Fruit fly (Drosophila melanogaster) whole organism, embryonic: ENCODE data around the gene CG12948.

Experiments
- Abd-B ChIP-seq: fragments of 200-800 bp; sonication (Bioruptor generic); optimal IDR thresholded peaks from 2 replicates; lab custom pipeline; 2018; ENCODE audit warnings: missing biosample characterization, mild to moderate bottlenecking, missing genetic modification characterization, moderate library complexity
- Bdp1 ChIP-seq: fragments of 200-800 bp; sonication (Bioruptor generic); optimal IDR thresholded peaks from 3 replicates; lab custom pipeline; 2016; ENCODE audit warnings: missing biosample characterization, missing genetic modification characterization
- BtbVII ChIP-seq: fragments of 200-800 bp; sonication (Bioruptor generic); optimal IDR thresholded peaks from 3 replicates; lab custom pipeline; 2017; ENCODE audit warnings: missing biosample characterization, mild to moderate bottlenecking, missing genetic modification characterization
- CG10979 ChIP-seq: fragments of 200-800 bp; sonication (Bioruptor generic); optimal IDR thresholded peaks from 2 replicates; lab custom pipeline; 2018; ENCODE audit warnings: missing biosample characterization, mild to moderate bottlenecking, missing genetic modification characterization, moderate library complexity
- CG12391 ChIP-seq: fragments of 200-800 bp; sonication (Bioruptor generic); optimal IDR thresholded peaks from 3 replicates; lab custom pipeline; 2018; ENCODE audit warnings: missing biosample characterization, mild to moderate bottlenecking, missing genetic modification characterization, moderate library complexity
- CG13775 ChIP-seq: fragments of 200-800 bp; sonication (Bioruptor generic); optimal IDR thresholded peaks from 3 replicates; lab custom pipeline; 2017; ENCODE audit warnings: missing biosample characterization, mild to moderate bottlenecking, missing genetic modification characterization
- CG14860 ChIP-seq: fragments of 200-800 bp; sonication (Bioruptor generic); IDR thresholded peaks from 3 replicates; pipeline ENCODE4 v1.3.6; 2022; ENCODE audit warnings: missing biosample characterization, missing genetic modification characterization; ENCODE audit not compliant: partially characterized antibody
- CG1529 ChIP-seq: fragments of 200-800 bp; sonication (Bioruptor generic); optimal IDR thresholded peaks from 3 replicates; lab custom pipeline; 2018; ENCODE audit warnings: missing biosample characterization, missing genetic modification characterization
- CG15514 ChIP-seq: fragments of 200-800 bp; sonication (Bioruptor generic); optimal IDR thresholded peaks from 3 replicates; lab custom pipeline; 2017; ENCODE audit warnings: missing biosample characterization, missing genetic modification characterization, mild to moderate bottlenecking, moderate library complexity, missing genetic modification reagents
- CG1603 ChIP-seq: fragments of 200-800 bp; sonication (Bioruptor generic); optimal IDR thresholded peaks from 2 replicates; lab custom pipeline; 2019; ENCODE audit warnings: missing biosample characterization, mild to moderate bottlenecking, missing genetic modification characterization, moderate library complexity
- CG16863 ChIP-seq: fragments of 200-800 bp; sonication (Bioruptor generic); optimal IDR thresholded peaks from 3 replicates; lab custom pipeline; 2016; ENCODE audit warnings: missing biosample characterization, missing genetic modification characterization
- CG31388 ChIP-seq: fragments of 200-800 bp; sonication (Bioruptor generic); optimal IDR thresholded peaks from 2 replicates; lab custom pipeline; 2016; ENCODE audit warnings: missing biosample characterization, missing genetic modification characterization
- CG33213 ChIP-seq: fragments of 200-800 bp; sonication (Bioruptor generic); optimal IDR thresholded peaks from 3 replicates; lab custom pipeline; 2016; ENCODE audit warnings: missing biosample characterization, missing genetic modification characterization
- CG4820 ChIP-seq: fragments of 200-800 bp; sonication (Bioruptor generic); optimal IDR thresholded peaks from 3 replicates; lab custom pipeline; 2016; ENCODE audit warnings: missing biosample characterization, missing genetic modification characterization
- CG7786 ChIP-seq: fragments of 200-800 bp; sonication (Bioruptor generic); optimal IDR thresholded peaks from 2 replicates; lab custom pipeline; 2016; ENCODE audit warnings: missing biosample characterization, missing genetic modification characterization
- CG9817 ChIP-seq: fragments of 200-800 bp; sonication (Bioruptor generic); optimal IDR thresholded peaks from 2 replicates; lab custom pipeline; 2018; ENCODE audit warnings: missing biosample characterization, mild to moderate bottlenecking, missing genetic modification characterization, moderate library complexity
- Fer1 ChIP-seq: fragments of 200-800 bp; sonication (Bioruptor generic); optimal IDR thresholded peaks from 2 replicates; lab custom pipeline; 2017; ENCODE audit warnings: missing biosample characterization, mild to moderate bottlenecking, missing genetic modification characterization
- Fer2 ChIP-seq: fragments of 200-800 bp; sonication (Bioruptor generic); optimal IDR thresholded peaks from 2 replicates; lab custom pipeline; 2018; ENCODE audit warnings: missing biosample characterization, mild to moderate bottlenecking, missing genetic modification characterization, moderate library complexity
- HLH54F ChIP-seq: fragments of 200-800 bp; sonication (Bioruptor generic); optimal IDR thresholded peaks from 3 replicates; lab custom pipeline; 2016; ENCODE audit warnings: missing biosample characterization, missing genetic modification characterization
- Hr51 ChIP-seq, 2 experiments: fragments of 200-800 bp; sonication (Bioruptor generic); optimal IDR thresholded peaks; 2 replicates in 1 of 2; 3 replicates in 1 of 2; lab custom pipeline; 2016 to 2018; ENCODE audit warnings: missing biosample characterization in 2 of 2, missing genetic modification characterization in 2 of 2, mild to moderate bottlenecking in 1 of 2, moderate library complexity in 1 of 2
- Hsf ChIP-seq: fragments of 200-800 bp; sonication (Bioruptor generic); optimal IDR thresholded peaks from 3 replicates; lab custom pipeline; 2016; ENCODE audit warnings: missing biosample characterization, missing genetic modification characterization
- Nf-YB ChIP-seq: fragments of 200-800 bp; sonication (Bioruptor generic); optimal IDR thresholded peaks from 3 replicates; lab custom pipeline; 2019; ENCODE audit warnings: missing biosample characterization, mild to moderate bottlenecking, missing genetic modification characterization, moderate library complexity
- Pdp1 ChIP-seq, 2 experiments: fragments of 200-800 bp; sonication (Bioruptor generic); optimal IDR thresholded peaks; 3 replicates each; lab custom pipeline; 2016; ENCODE audit warnings: missing biosample characterization in 2 of 2, missing genetic modification characterization in 2 of 2, mild to moderate bottlenecking in 1 of 2, moderate library complexity in 1 of 2
- Sin3A ChIP-seq: fragments of >200 bp; optimal IDR thresholded peaks from 2 replicates; lab custom pipeline; 2018
- al ChIP-seq: fragments of 200-800 bp; sonication (Bioruptor generic); IDR thresholded peaks from 2 replicates; pipeline ENCODE4 v1.3.6; 2022; ENCODE audit warnings: missing biosample characterization, missing genetic modification characterization
- amos ChIP-seq: fragments of 200-800 bp; sonication (Bioruptor generic); IDR thresholded peaks from 2 replicates; pipeline ENCODE4 v1.3.6; 2022; ENCODE audit warnings: missing biosample characterization, missing genetic modification characterization; ENCODE audit not compliant: partially characterized antibody
- aop ChIP-seq: fragments of 200-800 bp; sonication (Bioruptor generic); IDR thresholded peaks from 2 replicates; pipeline ENCODE4 v1.3.6; 2022; ENCODE audit warnings: missing biosample characterization, missing genetic modification characterization
- ara ChIP-seq: fragments of 200-800 bp; sonication (Bioruptor generic); IDR thresholded peaks from 2 replicates; pipeline ENCODE4 v1.3.6; 2022; ENCODE audit warnings: missing biosample characterization, missing genetic modification characterization
- ato ChIP-seq: fragments of 200-800 bp; sonication (Bioruptor generic); IDR thresholded peaks from 2 replicates; pipeline ENCODE4 v1.3.6; 2022; ENCODE audit warnings: missing biosample characterization, missing genetic modification characterization; ENCODE audit not compliant: partially characterized antibody
- bbx ChIP-seq: fragments of 200-800 bp; sonication (Bioruptor generic); IDR thresholded peaks from 2 replicates; pipeline ENCODE4 v1.3.6; 2022; ENCODE audit warnings: missing biosample characterization, missing genetic modification characterization; ENCODE audit not compliant: partially characterized antibody
- bsh ChIP-seq, 2 experiments: fragments of 200-800 bp; sonication (Bioruptor generic); optimal IDR thresholded peaks; 2 replicates each; lab custom pipeline; 2017 to 2018; ENCODE audit warnings: mild to moderate bottlenecking in 2 of 2, missing biosample characterization in 2 of 2, missing genetic modification characterization in 2 of 2, moderate library complexity in 1 of 2
- ci ChIP-seq: fragments of 200-800 bp; sonication (Bioruptor generic); IDR thresholded peaks from 3 replicates; pipeline ENCODE4 v1.3.6; 2022; ENCODE audit warnings: missing biosample characterization, missing genetic modification characterization
- emc ChIP-seq: fragments of 200-800 bp; sonication (Bioruptor generic); optimal IDR thresholded peaks from 2 replicates; lab custom pipeline; 2016; ENCODE audit warnings: missing biosample characterization, missing genetic modification characterization
- esg ChIP-seq: fragments of 200-800 bp; sonication (Bioruptor generic); conservative IDR thresholded peaks from 2 replicates; pipeline ENCODE4 v1.3.6; 2022; ENCODE audit warnings: missing biosample characterization, missing genetic modification characterization
- hbn ChIP-seq: fragments of 200-800 bp; sonication (Bioruptor generic); IDR thresholded peaks from 2 replicates; pipeline ENCODE4 v1.3.6; 2022; ENCODE audit warnings: missing biosample characterization, missing genetic modification characterization; ENCODE audit not compliant: partially characterized antibody
- insv ChIP-seq, 2 experiments: fragments of 200-800 bp; sonication (Bioruptor generic); optimal IDR thresholded peaks; 3 replicates each; lab custom pipeline; 2016 to 2018; ENCODE audit warnings: missing biosample characterization in 2 of 2, missing genetic modification characterization in 2 of 2
- jing ChIP-seq: fragments of 200-800 bp; sonication (Bioruptor generic); optimal IDR thresholded peaks from 2 replicates; lab custom pipeline; 2018; ENCODE audit warnings: missing biosample characterization, mild to moderate bottlenecking, missing genetic modification characterization
- knrl ChIP-seq: fragments of 200-800 bp; sonication (Bioruptor generic); IDR thresholded peaks from 3 replicates; pipeline ENCODE4 v1.3.6; 2022; ENCODE audit warnings: missing biosample characterization, missing genetic modification characterization; ENCODE audit not compliant: partially characterized antibody
- mam ChIP-seq: fragments of 200-800 bp; sonication (Bioruptor generic); optimal IDR thresholded peaks from 3 replicates; lab custom pipeline; 2016; ENCODE audit warnings: missing biosample characterization, missing genetic modification characterization
- nerfin-1 ChIP-seq: fragments of 200-800 bp; sonication (Bioruptor generic); optimal IDR thresholded peaks from 3 replicates; lab custom pipeline; 2019; ENCODE audit warnings: missing biosample characterization, mild to moderate bottlenecking, missing genetic modification characterization, moderate library complexity
- pros ChIP-seq: fragments of 200-800 bp; sonication (Bioruptor generic); optimal IDR thresholded peaks from 3 replicates; lab custom pipeline; 2019; ENCODE audit warnings: missing biosample characterization, mild to moderate bottlenecking, missing genetic modification characterization, moderate library complexity
- psq ChIP-seq: fragments of 200-800 bp; sonication (Bioruptor generic); optimal IDR thresholded peaks from 2 replicates; lab custom pipeline; 2017; ENCODE audit warnings: missing biosample characterization, missing genetic modification characterization
- scrt ChIP-seq: fragments of 200-800 bp; sonication (Bioruptor generic); optimal IDR thresholded peaks from 2 replicates; lab custom pipeline; 2018; ENCODE audit warnings: missing biosample characterization, mild to moderate bottlenecking, missing genetic modification characterization, moderate library complexity
- sqz ChIP-seq: fragments of 200-800 bp; sonication (Bioruptor generic); optimal IDR thresholded peaks from 3 replicates; lab custom pipeline; 2018; ENCODE audit warnings: missing biosample characterization, mild to moderate bottlenecking, missing genetic modification characterization
- sug ChIP-seq: fragments of 200-800 bp; optimal IDR thresholded peaks from 2 replicates; lab custom pipeline; 2019; ENCODE audit warnings: missing biosample characterization, mild to moderate bottlenecking, missing genetic modification characterization, moderate library complexity
- trem ChIP-seq: fragments of 200-800 bp; optimal IDR thresholded peaks from 3 replicates; lab custom pipeline; 2019; ENCODE audit warnings: missing biosample characterization, mild to moderate bottlenecking, missing genetic modification characterization, moderate library complexity
- usp ChIP-seq: fragments of >200 bp; optimal IDR thresholded peaks from 2 replicates; lab custom pipeline; 2017; ENCODE audit warnings: missing biosample characterization, missing genetic modification characterization
- zen2 ChIP-seq: fragments of 200-800 bp; sonication (Bioruptor generic); IDR thresholded peaks from 3 replicates; pipeline ENCODE4 v1.3.6; 2022; ENCODE audit warnings: missing biosample characterization, missing genetic modification characterization; ENCODE audit not compliant: partially characterized antibody

Gene CG12948

DNA sequence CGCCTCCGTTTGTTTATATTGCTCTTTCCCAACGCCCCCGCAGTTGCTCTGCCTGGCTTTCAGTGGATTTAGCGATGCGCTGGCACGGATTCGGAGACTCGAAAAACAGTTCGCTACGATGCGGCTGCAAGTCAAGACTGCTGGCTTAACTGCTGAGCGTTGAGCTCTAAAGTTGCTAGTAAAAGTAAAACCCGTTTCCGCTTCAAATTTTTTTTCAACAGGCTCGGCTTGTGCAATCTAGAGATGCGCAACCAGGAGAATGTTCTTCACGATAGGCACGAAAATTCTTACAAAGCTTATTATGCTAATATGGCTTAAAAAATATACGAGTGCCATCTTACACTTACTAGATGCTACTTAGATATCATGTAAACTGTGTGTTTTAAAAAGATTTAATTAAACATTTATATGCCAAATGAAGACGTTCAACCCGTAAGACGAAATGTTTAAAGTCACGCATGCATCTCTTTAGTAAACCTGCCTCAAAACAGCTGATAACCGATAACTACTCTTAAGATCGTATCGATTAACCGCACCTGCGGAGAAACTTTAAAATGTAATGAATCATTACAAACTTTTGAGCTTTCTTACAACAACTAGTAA, at the start of gene CG12948 (continued):
- TF ChIP-seq Fer2 (peak; percentile 55), jing (no peak), sug (tag; lab: Kevin White, UChicago) (peak; percentile 68), hbn (GFP tag; lab: Robert Waterston, UW) (peak; percentile 95), mam (GFP tag; lab: Kevin White, UChicago) (peak; percentile 60), scrt (GFP tag; lab: Kevin White, UChicago) (no peak), psq (GFP tag; lab: Kevin White, UChicago) (no peak), Pdp1 (GFP tag; optimal IDR thresholded peaks at IDR 0.05; lab: Kevin White, UChicago) (peak; percentile 36 to 83), nerfin-1 (peak; percentile 49), zen2 (peak; percentile 76; the same call in 1 of the 3 replicates), bbx (peak; percentile 75), CG31388 (GFP tag; lab: Kevin White, UChicago) (no peak), HLH54F (GFP tag; lab: Kevin White, UChicago) (peak; percentile 53), esg (GFP tag; lab: Robert Waterston, UW) (peak; percentile 42), CG15514 (GFP tag; lab: Kevin White, UChicago) (peak; percentile 61), Bdp1 (peak; percentile 23), CG12391 (peak; percentile 70), Sin3A (lab: Kevin White, UChicago) (peak; percentile 55), Fer1 (GFP tag; lab: Kevin White, UChicago) (peak; percentile 57), ci (GFP tag; lab: Robert Waterston, UW) (peak; percentile 47; the same call in 1 of the 3 replicates), bsh (GFP tag; optimal IDR thresholded peaks at IDR 0.05; lab: Kevin White, UChicago) (peak in 1 of 2 experiments; percentile 45), CG13775 (GFP tag; lab: Kevin White, UChicago) (peak; percentile 57), Abd-B (GFP tag; lab: Kevin White, UChicago) (peak; percentile 61), amos (GFP tag; lab: Robert Waterston, UW) (peak; percentile 77), CG4820 (GFP tag; lab: Kevin White, UChicago) (peak; percentile 46), pros (GFP tag; lab: Kevin White, UChicago) (peak; percentile 62), knrl (GFP tag; lab: Robert Waterston, UW) (peak; percentile 87; the same call in 2 of the 3 replicates), CG10979 (peak; percentile 35), CG7786 (GFP tag; lab: Kevin White, UChicago) (peak; percentile 36), Hr51 (GFP tag; optimal IDR thresholded peaks at IDR 0.05; lab: Kevin White, UChicago) (peak in 1 of 2 experiments; percentile 36), Hsf (GFP tag; lab: Kevin White, UChicago) (peak; percentile 54), CG16863 (GFP tag; lab: Kevin White, UChicago) (peak; percentile 12), CG1603 (tag; lab: Kevin White, UChicago) (peak; percentile 50), sqz (peak; percentile 97), Nf-YB (GFP tag; lab: Kevin White, UChicago) (peak; percentile 17), al (GFP tag; lab: Robert Waterston, UW) (peak; percentile 42; the same call in 1 of the 2 replicates), usp (GFP tag; lab: Kevin White, UChicago) (no peak), ato (GFP tag; lab: Robert Waterston, UW) (peak; percentile 63; the same call in 1 of the 2 replicates), BtbVII (GFP tag; lab: Kevin White, UChicago) (peak; percentile 32), emc (GFP tag; lab: Kevin White, UChicago) (no peak), CG9817 (peak; percentile 54), CG1529 (GFP tag; lab: Kevin White, UChicago) (peak; percentile 13), ara (GFP tag; lab: Robert Waterston, UW) (no peak), insv (GFP tag; optimal IDR thresholded peaks at IDR 0.05; lab: Kevin White, UChicago) (peak in 1 of 2 experiments; percentile 32), CG14860 (GFP tag; lab: Robert Waterston, UW) (peak; percentile 78; the same call in 2 of the 3 replicates), CG33213 (GFP tag; lab: Kevin White, UChicago) (peak; percentile 30), aop (GFP tag; lab: Robert Waterston, UW) (no peak), trem (tag; lab: Kevin White, UChicago) (peak; percentile 56)
